Worm (Caenorhabditis elegans): Measurements from ENCODE around the gene rdl-1.

rdl-1 gene

ce11 chrIV:7736616-7737015 is 33.4 kb downstream of the rdl-1 start:
- TF ChIP-seq ceh-13 (GFP tag; optimal IDR thresholded peaks at IDR 0.05) = no peak
- no peak for TF ChIP-seq pes-1 (GFP tag; IDR thresholded peaks at IDR 0.05)
- no peak for TF ChIP-seq ama-1 (optimal IDR thresholded peaks at IDR 0.05)
- no peak for TF ChIP-seq hnd-1 (tag; optimal IDR thresholded peaks at IDR 0.05)
- TF ChIP-seq ets-7 (tag; optimal IDR thresholded peaks at IDR 0.05) = no peak
- TF ChIP-seq aly-1 (tag; optimal IDR thresholded peaks at IDR 0.05) = no peak
- no peak for TF ChIP-seq sea-1 (GFP tag; conservative IDR thresholded peaks at IDR 0.05)
- TF ChIP-seq tbx-37 (GFP tag; conservative IDR thresholded peaks at IDR 0.05) = no peak
- no peak for TF ChIP-seq scrt-1 (GFP tag; IDR thresholded peaks at IDR 0.05)
- TF ChIP-seq tbx-11 (GFP tag; IDR thresholded peaks at IDR 0.05) = no peak
- no peak for TF ChIP-seq hmbx-1 (tag; optimal IDR thresholded peaks at IDR 0.05)
- TF ChIP-seq ceh-36 (tag; optimal IDR thresholded peaks at IDR 0.05) = no peak
- TF ChIP-seq hmg-4 (GFP tag; optimal IDR thresholded peaks at IDR 0.05) = no peak
- no peak for TF ChIP-seq tra-4 (tag; optimal IDR thresholded peaks at IDR 0.05)
- no peak for TF ChIP-seq flt-1 (GFP tag; IDR thresholded peaks at IDR 0.05)
- TF ChIP-seq B0310.2 (tag; optimal IDR thresholded peaks at IDR 0.05) = no peak

DNA sequence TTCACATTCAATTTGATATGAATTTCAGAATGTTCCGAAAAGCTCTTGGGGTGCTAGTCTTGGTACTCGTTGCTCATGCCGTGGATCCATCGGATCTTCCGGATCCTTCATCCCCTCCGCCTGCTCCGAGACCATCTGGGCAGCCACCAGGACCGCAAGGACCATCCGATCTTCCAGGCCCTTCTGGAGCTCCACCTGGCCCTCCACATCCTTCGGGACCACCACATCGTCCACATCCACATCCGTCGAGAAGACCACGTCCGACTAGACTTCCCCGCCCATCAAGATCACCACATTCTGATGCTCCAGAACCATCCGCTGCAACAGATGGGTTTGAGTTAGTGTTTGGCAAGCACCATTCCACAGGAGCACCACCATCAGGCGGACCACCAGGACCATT is 35.4 kb downstream of the rdl-1 start, which contains the start of gene clx-1:
clx-1 (plus strand) TSS at position 30 of the 400 bp plus-strand sequence.
- TF ChIP-seq tbx-11 (GFP tag; IDR thresholded peaks at IDR 0.05) = no peak
- no peak for TF ChIP-seq B0310.2 (tag; optimal IDR thresholded peaks at IDR 0.05)
- TF ChIP-seq hmbx-1 (tag; optimal IDR thresholded peaks at IDR 0.05) = no peak
- no peak for TF ChIP-seq hnd-1 (tag; optimal IDR thresholded peaks at IDR 0.05)
- no peak for TF ChIP-seq ama-1 (optimal IDR thresholded peaks at IDR 0.05)
- TF ChIP-seq flt-1 (GFP tag; IDR thresholded peaks at IDR 0.05) = no peak
- TF ChIP-seq pes-1 (GFP tag; IDR thresholded peaks at IDR 0.05) = no peak
- TF ChIP-seq aly-1 (tag; optimal IDR thresholded peaks at IDR 0.05) = no peak
- no peak for TF ChIP-seq hmg-4 (GFP tag; optimal IDR thresholded peaks at IDR 0.05)
- TF ChIP-seq tra-4 (tag; optimal IDR thresholded peaks at IDR 0.05) = no peak

- no peak for TF ChIP-seq tra-4 (tag; optimal IDR thresholded peaks at IDR 0.05)
- TF ChIP-seq ama-1 (optimal IDR thresholded peaks at IDR 0.05) = no peak
- no peak for TF ChIP-seq tbx-11 (GFP tag; IDR thresholded peaks at IDR 0.05)
- TF ChIP-seq F13C5.2 (tag; optimal IDR thresholded peaks at IDR 0.05) = no peak
- no peak for TF ChIP-seq ceh-36 (tag; optimal IDR thresholded peaks at IDR 0.05)
- no peak for TF ChIP-seq pes-1 (GFP tag; IDR thresholded peaks at IDR 0.05)
- TF ChIP-seq scrt-1 (GFP tag; IDR thresholded peaks at IDR 0.05) = no peak
- no peak for TF ChIP-seq ets-7 (tag; optimal IDR thresholded peaks at IDR 0.05)
- no peak for TF ChIP-seq aly-1 (tag; optimal IDR thresholded peaks at IDR 0.05)
- no peak for TF ChIP-seq hmbx-1 (tag; optimal IDR thresholded peaks at IDR 0.05)
- TF ChIP-seq flt-1 (GFP tag; IDR thresholded peaks at IDR 0.05) = no peak
- no peak for TF ChIP-seq tbx-37 (GFP tag; conservative IDR thresholded peaks at IDR 0.05)
- no peak for TF ChIP-seq hmg-4 (GFP tag; optimal IDR thresholded peaks at IDR 0.05)
- no peak for TF ChIP-seq ceh-13 (GFP tag; optimal IDR thresholded peaks at IDR 0.05)
These were observed 35.9 kb downstream of the rdl-1 start for ce11 chrIV:7734173-7734572.

DNA sequence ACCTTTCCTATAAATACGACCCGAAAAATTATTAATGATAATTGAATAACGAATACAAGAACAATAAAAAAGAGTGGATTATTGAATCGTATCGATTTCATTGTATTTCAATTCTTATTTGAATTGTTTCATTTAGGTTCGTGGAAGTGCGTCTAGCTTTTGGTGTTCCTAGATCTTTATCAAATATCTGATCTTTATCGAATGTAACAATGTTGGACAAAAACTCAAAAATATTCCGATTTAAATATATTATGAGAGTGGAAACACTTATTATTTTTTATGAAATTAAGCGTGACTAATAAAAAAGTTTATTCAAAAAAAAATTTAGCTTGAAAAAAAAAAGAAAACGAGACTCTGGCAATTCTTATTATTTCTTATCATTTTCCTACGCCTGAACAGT is 38.1 kb downstream of the rdl-1 start, which contains the start of the genes C50F7.9 and C50F7.3:
C50F7.9 (minus strand) TSS at position 101 of the 400 bp plus-strand sequence.
C50F7.3 (plus strand) TSS at position 370 of the 400 bp plus-strand sequence.
- TF ChIP-seq F13C5.2 (tag; optimal IDR thresholded peaks at IDR 0.05) (no peak), ceh-13 (GFP tag; optimal IDR thresholded peaks at IDR 0.05) (no peak), tra-4 (tag; optimal IDR thresholded peaks at IDR 0.05) (no peak), tbx-37 (GFP tag; conservative IDR thresholded peaks at IDR 0.05) (no peak), ama-1 (optimal IDR thresholded peaks at IDR 0.05) (no peak), hmg-4 (GFP tag; optimal IDR thresholded peaks at IDR 0.05) (no peak), ceh-36 (tag; optimal IDR thresholded peaks at IDR 0.05) (no peak), sea-1 (GFP tag; conservative IDR thresholded peaks at IDR 0.05) (no peak), hnd-1 (tag; optimal IDR thresholded peaks at IDR 0.05) (no peak), tbx-11 (GFP tag; IDR thresholded peaks at IDR 0.05) (no peak), ets-7 (tag; optimal IDR thresholded peaks at IDR 0.05) (no peak), aly-1 (tag; optimal IDR thresholded peaks at IDR 0.05) (no peak), scrt-1 (GFP tag; IDR thresholded peaks at IDR 0.05) (no peak), hmbx-1 (tag; optimal IDR thresholded peaks at IDR 0.05) (no peak), flt-1 (GFP tag; IDR thresholded peaks at IDR 0.05) (no peak)

- TF ChIP-seq sea-1 (GFP tag; conservative IDR thresholded peaks at IDR 0.05) (no peak), B0310.2 (tag; optimal IDR thresholded peaks at IDR 0.05) (no peak), aly-1 (tag; optimal IDR thresholded peaks at IDR 0.05) (no peak), hnd-1 (tag; optimal IDR thresholded peaks at IDR 0.05) (no peak), F13C5.2 (tag; optimal IDR thresholded peaks at IDR 0.05) (no peak), ceh-13 (GFP tag; optimal IDR thresholded peaks at IDR 0.05) (no peak), hmbx-1 (tag; optimal IDR thresholded peaks at IDR 0.05) (no peak), hmg-4 (GFP tag; optimal IDR thresholded peaks at IDR 0.05) (no peak), ama-1 (optimal IDR thresholded peaks at IDR 0.05) (no peak), ceh-36 (tag; optimal IDR thresholded peaks at IDR 0.05) (no peak)
These were observed 41.6 kb downstream of the rdl-1 start, which contains the start of gene sucg-1 for ce11 chrIV:7728402-7728963. Gene sucg-1, plus strand, starts transcription at chrIV:7728913.

DNA sequence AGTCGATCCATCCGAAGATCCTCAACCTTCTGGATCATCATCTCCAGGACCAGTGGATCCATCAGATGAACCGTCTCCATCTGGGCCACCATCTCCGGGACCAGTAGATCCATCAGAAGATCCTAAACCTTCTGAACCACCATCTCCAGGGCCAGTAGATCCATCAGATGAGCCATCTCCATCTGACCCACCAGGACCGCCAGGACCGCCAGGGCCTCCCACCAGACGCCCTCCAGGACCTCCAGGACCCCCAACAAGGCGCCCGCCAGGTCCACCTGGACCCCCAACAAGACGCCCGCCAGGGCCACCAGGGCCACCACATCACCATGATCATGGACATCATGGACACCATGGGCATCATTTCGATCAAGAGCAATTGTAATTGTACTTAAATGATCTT is 42.8 kb downstream of the rdl-1 start:
- TF ChIP-seq F13C5.2 (tag; optimal IDR thresholded peaks at IDR 0.05) = no peak
- no peak for TF ChIP-seq hmbx-1 (tag; optimal IDR thresholded peaks at IDR 0.05)
- TF ChIP-seq aly-1 (tag; optimal IDR thresholded peaks at IDR 0.05) = no peak
- TF ChIP-seq ceh-36 (tag; optimal IDR thresholded peaks at IDR 0.05) = no peak
- TF ChIP-seq ets-7 (tag; optimal IDR thresholded peaks at IDR 0.05) = no peak
- TF ChIP-seq ama-1 (optimal IDR thresholded peaks at IDR 0.05) = no peak
- no peak for TF ChIP-seq tra-4 (tag; optimal IDR thresholded peaks at IDR 0.05)

DNA sequence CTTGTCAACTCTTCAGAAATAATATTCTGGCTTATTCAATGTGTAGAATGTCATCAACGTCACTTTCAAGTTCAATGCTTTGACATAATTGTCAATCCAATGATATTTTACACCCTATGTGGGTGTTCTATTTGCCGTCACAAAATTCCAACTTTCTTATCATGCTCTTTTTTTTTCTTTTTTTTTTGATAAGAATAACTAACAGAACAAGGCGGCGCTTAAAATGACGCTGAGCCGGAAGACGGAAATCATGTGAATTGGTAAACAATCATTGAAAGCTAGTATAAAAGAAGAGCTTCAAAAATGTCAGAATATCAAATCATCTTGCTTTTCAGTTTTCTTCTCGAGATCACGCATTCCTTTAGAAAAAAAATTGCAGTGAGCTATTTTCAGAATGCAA is 43.7 kb downstream of the rdl-1 start, which contains the start of gene C50F7.5:
C50F7.5 (plus strand) TSS at position 395 of the 400 bp plus-strand sequence.
- no peak for TF ChIP-seq ceh-13 (GFP tag; optimal IDR thresholded peaks at IDR 0.05)
- no peak for TF ChIP-seq ceh-36 (tag; optimal IDR thresholded peaks at IDR 0.05)
- TF ChIP-seq pes-1 (GFP tag; IDR thresholded peaks at IDR 0.05) = no peak
- TF ChIP-seq ama-1 (optimal IDR thresholded peaks at IDR 0.05) = no peak
- TF ChIP-seq F13C5.2 (tag; optimal IDR thresholded peaks at IDR 0.05) = no peak
- no peak for TF ChIP-seq aly-1 (tag; optimal IDR thresholded peaks at IDR 0.05)
- no peak for TF ChIP-seq hmg-4 (GFP tag; optimal IDR thresholded peaks at IDR 0.05)
- TF ChIP-seq tbx-37 (GFP tag; conservative IDR thresholded peaks at IDR 0.05) = no peak
- TF ChIP-seq hmbx-1 (tag; optimal IDR thresholded peaks at IDR 0.05) = no peak
- no peak for TF ChIP-seq tra-4 (tag; optimal IDR thresholded peaks at IDR 0.05)
- no peak for TF ChIP-seq scrt-1 (GFP tag; IDR thresholded peaks at IDR 0.05)
- TF ChIP-seq B0310.2 (tag; optimal IDR thresholded peaks at IDR 0.05) = no peak
- no peak for TF ChIP-seq sea-1 (GFP tag; conservative IDR thresholded peaks at IDR 0.05)
- no peak for TF ChIP-seq hnd-1 (tag; optimal IDR thresholded peaks at IDR 0.05)
- no peak for TF ChIP-seq tbx-11 (GFP tag; IDR thresholded peaks at IDR 0.05)
- no peak for TF ChIP-seq flt-1 (GFP tag; IDR thresholded peaks at IDR 0.05)
- no peak for TF ChIP-seq ets-7 (tag; optimal IDR thresholded peaks at IDR 0.05)
